Fruit fly (Drosophila melanogaster) whole organism, embryonic: Measurements from ENCODE around the gene Cyp28d2.

ENCODE experiments used
- Adf1 ChIP-seq: fragments of 200-800 bp; sonication (Bioruptor generic); IDR thresholded peaks from 2 replicates; pipeline ENCODE4 v1.3.6; 2022; ENCODE audit warnings: missing biosample characterization, missing genetic modification characterization
- CG10209 ChIP-seq: fragments of 200-800 bp; sonication (Bioruptor generic); optimal IDR thresholded peaks from 3 replicates; lab custom pipeline; 2017; ENCODE audit warnings: missing biosample characterization, mild to moderate bottlenecking, missing genetic modification characterization, missing genetic modification reagents
- CG10366 ChIP-seq: fragments of 200-800 bp; sonication (Bioruptor generic); IDR thresholded peaks from 2 replicates; pipeline ENCODE4 v1.3.6; 2022; ENCODE audit warnings: missing biosample characterization, missing genetic modification characterization
- CG11695 ChIP-seq: fragments of 200-800 bp; sonication (Bioruptor generic); IDR thresholded peaks from 3 replicates; pipeline ENCODE4 v1.3.6; 2022; ENCODE audit warnings: missing biosample characterization, missing genetic modification characterization
- CG12155 ChIP-seq: fragments of 200-800 bp; sonication (Bioruptor generic); optimal IDR thresholded peaks from 3 replicates; lab custom pipeline; 2016; ENCODE audit warnings: missing biosample characterization, missing genetic modification characterization
- CG12391 ChIP-seq: fragments of 200-800 bp; sonication (Bioruptor generic); optimal IDR thresholded peaks from 3 replicates; lab custom pipeline; 2018; ENCODE audit warnings: missing biosample characterization, mild to moderate bottlenecking, missing genetic modification characterization, moderate library complexity
- CG12659 ChIP-seq: fragments of 200-800 bp; sonication (Bioruptor generic); optimal IDR thresholded peaks from 3 replicates; lab custom pipeline; 2017; ENCODE audit warnings: mild to moderate bottlenecking, missing biosample characterization, missing genetic modification reagents, missing genetic modification characterization
- CG13123 ChIP-seq: fragments of 200-800 bp; sonication (Bioruptor generic); optimal IDR thresholded peaks from 2 replicates; lab custom pipeline; 2016; ENCODE audit warnings: missing biosample characterization, missing genetic modification characterization
- CG14050 ChIP-seq: fragments of 200-800 bp; sonication (Bioruptor generic); IDR thresholded peaks from 3 replicates; pipeline ENCODE4 v1.3.6; 2022; ENCODE audit warnings: missing biosample characterization, missing genetic modification characterization
- CG1832 ChIP-seq: fragments of 200-800 bp; sonication (Bioruptor generic); optimal IDR thresholded peaks from 2 replicates; lab custom pipeline; 2017; ENCODE audit warnings: missing biosample characterization, mild to moderate bottlenecking, missing genetic modification characterization, inconsistent platforms
- CG30020 ChIP-seq: fragments of 200-800 bp; optimal IDR thresholded peaks from 2 replicates; lab custom pipeline; 2019; ENCODE audit warnings: missing biosample characterization, mild to moderate bottlenecking, missing genetic modification characterization, moderate library complexity
- CG30403 ChIP-seq: fragments of 200-800 bp; sonication (Bioruptor generic); optimal IDR thresholded peaks from 3 replicates; lab custom pipeline; 2016; ENCODE audit warnings: missing biosample characterization, missing genetic modification characterization
- CG32772 ChIP-seq: fragments of 200-800 bp; sonication (Bioruptor generic); IDR thresholded peaks from 2 replicates; pipeline ENCODE4 v1.3.6; 2022; ENCODE audit warnings: missing biosample characterization, missing genetic modification characterization
- CG5180 ChIP-seq: fragments of 200-800 bp; sonication (Bioruptor generic); optimal IDR thresholded peaks from 3 replicates; lab custom pipeline; 2017; ENCODE audit warnings: missing biosample characterization, missing genetic modification characterization, mild to moderate bottlenecking, moderate library complexity, missing genetic modification reagents
- CG7556 ChIP-seq: fragments of 200-800 bp; sonication (Bioruptor generic); optimal IDR thresholded peaks from 2 replicates; lab custom pipeline; 2017; ENCODE audit warnings: missing biosample characterization, mild to moderate bottlenecking, missing genetic modification characterization
- CG9727 ChIP-seq: fragments of 200-800 bp; sonication (Bioruptor generic); optimal IDR thresholded peaks from 3 replicates; lab custom pipeline; 2017; ENCODE audit warnings: missing biosample characterization, mild to moderate bottlenecking, missing genetic modification characterization
- Camta ChIP-seq: fragments of 200-800 bp; sonication (Bioruptor generic); optimal IDR thresholded peaks from 2 replicates; lab custom pipeline; 2016; ENCODE audit warnings: missing biosample characterization, missing genetic modification characterization
- Dip2 ChIP-seq: fragments of 200-800 bp; sonication (Bioruptor generic); IDR thresholded peaks from 2 replicates; pipeline ENCODE4 v1.3.6; 2022; ENCODE audit warnings: missing biosample characterization, missing genetic modification characterization
- Dref ChIP-seq: fragments of 200-800 bp; sonication (Bioruptor generic); IDR thresholded peaks from 2 replicates; pipeline ENCODE4 v1.3.6; 2022; ENCODE audit warnings: missing biosample characterization, missing genetic modification characterization
- HLH3B ChIP-seq: fragments of 200-800 bp; sonication (Bioruptor generic); IDR thresholded peaks from 2 replicates; pipeline ENCODE4 v1.3.6; 2022; ENCODE audit warnings: missing biosample characterization, missing genetic modification characterization
- Hr3 ChIP-seq: fragments of 200-800 bp; sonication (Bioruptor generic); optimal IDR thresholded peaks from 3 replicates; lab custom pipeline; 2016; ENCODE audit warnings: missing biosample characterization, missing genetic modification characterization
- Lhr ChIP-seq: fragments of 200-800 bp; sonication (Bioruptor generic); optimal IDR thresholded peaks from 3 replicates; lab custom pipeline; 2017; ENCODE audit warnings: mild to moderate bottlenecking, missing biosample characterization, missing genetic modification reagents, missing genetic modification characterization
- Lpt ChIP-seq: fragments of >200 bp; optimal IDR thresholded peaks from 2 replicates; lab custom pipeline; 2018; ENCODE audit warnings: missing biosample characterization, missing genetic modification characterization
- Max ChIP-seq: fragments of 200-800 bp; sonication (Bioruptor generic); optimal IDR thresholded peaks from 2 replicates; lab custom pipeline; 2016; ENCODE audit warnings: missing biosample characterization, mild to moderate bottlenecking, missing genetic modification characterization
- Neu2 ChIP-seq: fragments of 200-800 bp; sonication (Bioruptor generic); optimal IDR thresholded peaks from 3 replicates; lab custom pipeline; 2016; ENCODE audit warnings: missing biosample characterization, missing genetic modification characterization, borderline replicate concordance
- Six4 ChIP-seq: fragments of 200-800 bp; sonication (Bioruptor generic); optimal IDR thresholded peaks from 2 replicates; lab custom pipeline; 2016; ENCODE audit warnings: missing biosample characterization, missing genetic modification characterization
- Sry-β ChIP-seq: fragments of 200-800 bp; sonication (Bioruptor generic); optimal IDR thresholded peaks from 2 replicates; lab custom pipeline; 2018; ENCODE audit warnings: missing biosample characterization, mild to moderate bottlenecking, missing genetic modification characterization, moderate library complexity
- Xbp1 ChIP-seq: fragments of 200-800 bp; sonication (Bioruptor generic); optimal IDR thresholded peaks from 3 replicates; lab custom pipeline; 2016; ENCODE audit warnings: missing biosample characterization, mild to moderate bottlenecking, missing genetic modification characterization
- ap ChIP-seq: fragments of 200-800 bp; sonication (Bioruptor generic); IDR thresholded peaks from 2 replicates; pipeline ENCODE4 v1.3.6; 2022; ENCODE audit warnings: missing biosample characterization, missing genetic modification characterization
- bsh ChIP-seq, 2 experiments: fragments of 200-800 bp; sonication (Bioruptor generic); optimal IDR thresholded peaks; 2 replicates each; lab custom pipeline; 2017 to 2018; ENCODE audit warnings: mild to moderate bottlenecking in 2 of 2, missing biosample characterization in 2 of 2, missing genetic modification characterization in 2 of 2, moderate library complexity in 1 of 2
- ci ChIP-seq: fragments of 200-800 bp; sonication (Bioruptor generic); IDR thresholded peaks from 3 replicates; pipeline ENCODE4 v1.3.6; 2022; ENCODE audit warnings: missing biosample characterization, missing genetic modification characterization
- dimm ChIP-seq: fragments of 200-800 bp; sonication (Bioruptor generic); IDR thresholded peaks from 2 replicates; pipeline ENCODE4 v1.3.6; 2022; ENCODE audit warnings: missing biosample characterization, missing genetic modification characterization
- dm ChIP-seq: fragments of 200-800 bp; sonication (Bioruptor generic); optimal IDR thresholded peaks from 3 replicates; lab custom pipeline; 2016; ENCODE audit warnings: missing biosample characterization, missing genetic modification characterization
- esg ChIP-seq: fragments of 200-800 bp; sonication (Bioruptor generic); conservative IDR thresholded peaks from 2 replicates; pipeline ENCODE4 v1.3.6; 2022; ENCODE audit warnings: missing biosample characterization, missing genetic modification characterization
- gce ChIP-seq: fragments of 200-800 bp; sonication (Bioruptor generic); IDR thresholded peaks from 3 replicates; pipeline ENCODE4 v1.3.6; 2022; ENCODE audit warnings: missing biosample characterization, missing genetic modification characterization
- gcm ChIP-seq: fragments of 200-800 bp; sonication (Bioruptor generic); optimal IDR thresholded peaks from 2 replicates; lab custom pipeline; 2019; ENCODE audit warnings: missing biosample characterization, mild to moderate bottlenecking, missing genetic modification characterization, moderate library complexity
- grn ChIP-seq: fragments of 200-800 bp; sonication (Bioruptor generic); optimal IDR thresholded peaks from 3 replicates; lab custom pipeline; 2017; ENCODE audit warnings: missing biosample characterization, missing genetic modification characterization
- kni ChIP-seq: fragments of 200-800 bp; sonication (Bioruptor generic); optimal IDR thresholded peaks from 3 replicates; lab custom pipeline; 2017; ENCODE audit warnings: mild to moderate bottlenecking, missing biosample characterization, missing genetic modification reagents, missing genetic modification characterization
- lola ChIP-seq, 3 experiments: fragments of >200 bp in 2 of 3; fragments of 200-800 bp in 1 of 3; sonication (Bioruptor generic) in 1 of 3; optimal IDR thresholded peaks; 2 replicates each; lab custom pipeline; 2017 to 2019; ENCODE audit warnings: missing biosample characterization in 3 of 3, missing genetic modification characterization in 3 of 3, mild to moderate bottlenecking in 1 of 3, moderate library complexity in 1 of 3
- nau ChIP-seq: fragments of 200-800 bp; sonication (Bioruptor generic); optimal IDR thresholded peaks from 3 replicates; lab custom pipeline; 2017; ENCODE audit warnings: missing biosample characterization, mild to moderate bottlenecking, missing genetic modification characterization, missing genetic modification reagents
- nerfin-1 ChIP-seq: fragments of 200-800 bp; sonication (Bioruptor generic); optimal IDR thresholded peaks from 3 replicates; lab custom pipeline; 2019; ENCODE audit warnings: missing biosample characterization, mild to moderate bottlenecking, missing genetic modification characterization, moderate library complexity
- odd ChIP-seq: fragments of 200-800 bp; sonication (Bioruptor generic); optimal IDR thresholded peaks from 2 replicates; lab custom pipeline; 2017; ENCODE audit warnings: missing biosample characterization, mild to moderate bottlenecking, missing genetic modification characterization
- onecut ChIP-seq: fragments of 200-800 bp; sonication (Bioruptor generic); IDR thresholded peaks from 2 replicates; pipeline ENCODE4 v1.3.6; 2022; ENCODE audit warnings: missing biosample characterization, missing genetic modification characterization
- prd ChIP-seq, 3 experiments: fragments of >200 bp in 2 of 3; fragments of 200-800 bp in 1 of 3; sonication (Bioruptor generic) in 1 of 3; optimal IDR thresholded peaks in 2 of 3; IDR thresholded peaks in 1 of 3; 2 replicates in 2 of 3; 3 replicates in 1 of 3; pipeline versions ENCODE4 v1.3.6 to Lab custom; 2017 to 2022; ENCODE audit warnings: missing biosample characterization in 1 of 3, missing genetic modification characterization in 1 of 3
- sens-2 ChIP-seq: fragments of 200-800 bp; sonication (Bioruptor generic); IDR thresholded peaks from 2 replicates; pipeline ENCODE4 v1.3.6; 2022; ENCODE audit warnings: missing biosample characterization, missing genetic modification characterization
- sug ChIP-seq: fragments of 200-800 bp; optimal IDR thresholded peaks from 2 replicates; lab custom pipeline; 2019; ENCODE audit warnings: missing biosample characterization, mild to moderate bottlenecking, missing genetic modification characterization, moderate library complexity
- zf30C ChIP-seq: fragments of 200-800 bp; sonication (Bioruptor generic); optimal IDR thresholded peaks from 3 replicates; lab custom pipeline; 2018; ENCODE audit warnings: missing biosample characterization, mild to moderate bottlenecking, missing genetic modification characterization
- zfh1 ChIP-seq: fragments of 200-800 bp; sonication (Bioruptor generic); IDR thresholded peaks from 3 replicates; pipeline ENCODE4 v1.3.6; 2022; ENCODE audit warnings: missing biosample characterization, missing genetic modification characterization

Cyp28d2 gene

DNA sequence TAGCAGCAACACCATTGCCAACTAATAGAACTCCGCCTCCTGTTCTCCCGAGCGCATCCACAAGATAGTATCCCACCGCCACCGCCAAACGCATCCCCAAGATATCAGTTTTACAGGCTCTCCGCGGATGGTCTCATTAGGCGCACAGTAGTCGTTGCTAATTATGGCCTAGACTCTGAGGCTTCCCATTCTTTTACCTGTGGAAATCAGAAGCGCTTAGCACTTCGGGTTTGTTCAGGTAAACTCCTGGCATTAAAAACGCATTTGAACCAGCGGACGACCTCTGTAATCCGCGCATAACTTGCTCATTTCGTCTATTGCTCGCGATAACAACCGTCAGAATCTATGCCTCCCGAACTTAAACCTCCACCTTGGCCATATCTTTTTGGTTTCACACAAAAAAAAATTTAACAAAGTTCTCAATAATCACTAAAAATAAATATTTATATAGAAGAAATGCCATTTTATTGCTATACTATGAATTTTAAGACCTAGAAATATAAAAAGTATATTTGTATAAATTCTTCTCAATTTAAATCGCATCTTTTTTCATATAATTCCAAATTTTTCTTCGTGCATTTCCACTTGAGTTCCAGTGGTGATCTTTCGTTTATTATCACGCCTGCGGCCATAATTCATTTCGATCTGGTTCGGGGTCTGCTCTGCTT is 31.0 kb downstream of the Cyp28d2 start (continued):
- TF ChIP-seq CG14050 (no peak), CG12659 (GFP tag; lab: Kevin White, UChicago) (peak; percentile 33), dimm (GFP tag; lab: Robert Waterston, UW) (no peak), ci (peak; percentile 63; the same call in 1 of the 3 replicates), CG11695 (GFP tag; lab: Robert Waterston, UW) (peak; percentile 59; the same call in 2 of the 3 replicates), CG7556 (GFP tag; lab: Kevin White, UChicago) (peak; percentile 74), Camta (GFP tag; lab: Kevin White, UChicago) (peak; percentile 16), Dref (GFP tag; lab: Robert Waterston, UW) (no peak), CG30403 (GFP tag; lab: Kevin White, UChicago) (peak; percentile 55), prd (optimal IDR thresholded peaks at IDR 0.05; lab: Kevin White, UChicago) (no peak), prd (GFP tag; IDR thresholded peaks at IDR 0.05; lab: Robert Waterston, UW) (peak; percentile 60; the same call in 1 of the 3 replicates), Max (peak; percentile 28), CG10366 (GFP tag; lab: Robert Waterston, UW) (peak; percentile 25; the same call in 1 of the 2 replicates), kni (GFP tag; lab: Kevin White, UChicago) (no peak), Sry-β (GFP tag; lab: Kevin White, UChicago) (peak; percentile 5), odd (GFP tag; lab: Kevin White, UChicago) (peak; percentile 6), Xbp1 (GFP tag; lab: Kevin White, UChicago) (peak; percentile 22), sens-2 (no peak), CG12155 (GFP tag; lab: Kevin White, UChicago) (peak; percentile 34), CG1832 (no peak), CG32772 (GFP tag; lab: Robert Waterston, UW) (peak; percentile 70), CG9727 (GFP tag; lab: Kevin White, UChicago) (peak; percentile 82), sug (no peak), dm (GFP tag; lab: Kevin White, UChicago) (no peak), onecut (no peak), ap (GFP tag; lab: Robert Waterston, UW) (0 out of 2 replicates have a peak, but pooled peaks have one; percentile 37), Six4 (peak; percentile 46), bsh (GFP tag; optimal IDR thresholded peaks at IDR 0.05; lab: Kevin White, UChicago) (peak in 1 of 2 experiments; percentile 90), gce (GFP tag; lab: Robert Waterston, UW) (0 out of 3 replicates have a peak, but pooled peaks have one; percentile 18), Neu2 (GFP tag; lab: Kevin White, UChicago) (no peak), Lpt (GFP tag; lab: Kevin White, UChicago) (no peak), nerfin-1 (tag; lab: Kevin White, UChicago) (peak; percentile 54), nau (GFP tag; lab: Kevin White, UChicago) (peak; percentile 16), lola (GFP tag; optimal IDR thresholded peaks at IDR 0.05; lab: Kevin White, UChicago) (peak in 1 of 3 experiments; percentile 92), Dip2 (GFP tag; lab: Robert Waterston, UW) (no peak), CG5180 (GFP tag; lab: Kevin White, UChicago) (peak; percentile 11), Lhr (peak; percentile 8), CG30020 (tag; lab: Kevin White, UChicago) (peak; percentile 38), grn (GFP tag; lab: Kevin White, UChicago) (no peak), CG12391 (tag; lab: Kevin White, UChicago) (peak; percentile 90), CG13123 (no peak), gcm (peak; percentile 87), Adf1 (GFP tag; lab: Robert Waterston, UW) (no peak), Hr3 (peak; percentile 65), HLH3B (GFP tag; lab: Robert Waterston, UW) (peak; percentile 65), zf30C (GFP tag; lab: Kevin White, UChicago) (peak; percentile 87), CG10209 (GFP tag; lab: Kevin White, UChicago) (peak; percentile 55), zfh1 (GFP tag; lab: Robert Waterston, UW) (peak; percentile 55; the same call in 2 of the 3 replicates), esg (GFP tag; lab: Robert Waterston, UW) (peak; percentile 46; the same call in 1 of the 2 replicates)
